Worm (Caenorhabditis elegans): ENCODE data around the gene dsl-7.
A peak's percentile ranks its signal among the peaks of the same experiment; 100 is the strongest.
"Not testable (repeated sequence)": the region's sequence is repeated elsewhere in the genome, so short reads cannot be mapped to it uniquely, and the experiment has no call there.

The dsl-7 gene

DNA sequence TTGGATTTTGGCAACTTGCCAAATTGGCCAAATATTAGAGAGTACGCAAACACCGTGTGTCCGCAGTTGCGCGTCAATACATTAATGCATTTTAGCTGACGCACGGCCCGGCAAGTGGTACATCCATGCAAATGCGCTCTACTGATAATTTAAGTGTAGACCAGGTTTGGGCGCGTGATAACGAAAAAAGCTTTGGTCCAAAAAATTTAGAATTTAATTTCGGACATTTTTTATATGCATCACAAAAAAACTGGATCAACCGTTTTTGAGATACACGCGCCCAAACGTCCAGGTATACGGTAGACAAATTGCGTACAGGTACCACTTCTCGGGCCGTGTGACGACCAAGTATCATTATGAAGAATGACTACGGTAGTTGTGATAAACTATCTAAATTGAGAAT lies 25.0 kb upstream of the dsl-7 start, which contains the start of gene R186.8:
R186.8 (minus strand) TSS at position 58 of the 403 bp plus-strand sequence.
- TF ChIP-seq ztf-28 (GFP tag; IDR thresholded peaks at IDR 0.05): 0 out of 2 replicates have a peak, but pooled peaks have one; percentile 18
- TF ChIP-seq snpc-4 (GFP tag; optimal IDR thresholded peaks at IDR 0.05): not testable (repeated sequence)
- peak in 2 of 4 experiments; percentile 58 to 64 for TF ChIP-seq snpc-4 (tag; optimal IDR thresholded peaks at IDR 0.05)
- TF ChIP-seq rcor-1 (GFP tag; IDR thresholded peaks at IDR 0.05): peak; percentile 81
- peak; percentile 57; the same call in 1 of the 2 replicates for TF ChIP-seq egrh-3 (GFP tag; IDR thresholded peaks at IDR 0.05)
- 0 out of 2 replicates have a peak, but pooled peaks have one; percentile 49 for TF ChIP-seq egl-44 (GFP tag; IDR thresholded peaks at IDR 0.05)
- TF ChIP-seq madf-10 (tag; optimal IDR thresholded peaks at IDR 0.05): peak; percentile 15
- TF ChIP-seq tbp1 (GFP tag; optimal IDR thresholded peaks at IDR 0.05): peak; percentile 60
- TF ChIP-seq B0019.2 (GFP tag; conservative IDR thresholded peaks at IDR 0.05): peak; percentile 63; the same call in 1 of the 2 replicates
- TF ChIP-seq B0261.1 (tag; optimal IDR thresholded peaks at IDR 0.05): peak; percentile 8
- peak; percentile 70 for TF ChIP-seq F33H1.4 (GFP tag; IDR thresholded peaks at IDR 0.05)
- peak; percentile 89 for TF ChIP-seq pbrm-1 (GFP tag; IDR thresholded peaks at IDR 0.05)
- TF ChIP-seq attf-6 (GFP tag; IDR thresholded peaks at IDR 0.05): peak; percentile 29; the same call in 1 of the 2 replicates
- TF ChIP-seq dpl-1 (GFP tag; optimal IDR thresholded peaks at IDR 0.05): peak; percentile 19
- peak; percentile 91 for TF ChIP-seq K11D2.4 (GFP tag; IDR thresholded peaks at IDR 0.05)
- peak; percentile 68; the same call in 1 of the 2 replicates for TF ChIP-seq lin-26 (GFP tag; IDR thresholded peaks at IDR 0.05)
- peak; percentile 76; the same call in 1 of the 2 replicates for TF ChIP-seq B0336.3 (GFP tag; IDR thresholded peaks at IDR 0.05)
- TF ChIP-seq attf-5 (GFP tag; optimal IDR thresholded peaks at IDR 0.05): peak; percentile 92
- TF ChIP-seq attf-3 (GFP tag; conservative IDR thresholded peaks at IDR 0.05): peak; percentile 88
- 0 out of 2 replicates have a peak, but pooled peaks have one; percentile 56 for TF ChIP-seq egl-18 (GFP tag; IDR thresholded peaks at IDR 0.05)
- peak; percentile 67 for TF ChIP-seq K12H6.12 (tag; optimal IDR thresholded peaks at IDR 0.05)
- peak; percentile 79 for TF ChIP-seq D2030.7 (GFP tag; IDR thresholded peaks at IDR 0.05)
- peak; percentile 71 for TF ChIP-seq ztf-26 (tag; optimal IDR thresholded peaks at IDR 0.05)
- peak; percentile 68; the same call in 1 of the 2 replicates for TF ChIP-seq Y67H2A.10 (GFP tag; conservative IDR thresholded peaks at IDR 0.05)
- peak; percentile 68 for TF ChIP-seq madf-6 (GFP tag; IDR thresholded peaks at IDR 0.05)
- TF ChIP-seq let-607 (tag; optimal IDR thresholded peaks at IDR 0.05): peak; percentile 91 to 94
- peak; percentile 89 for TF ChIP-seq ceh-91 (GFP tag; IDR thresholded peaks at IDR 0.05)
- TF ChIP-seq Y95B8A.8 (GFP tag; IDR thresholded peaks at IDR 0.05): peak; percentile 66; the same call in 1 of the 2 replicates
- TF ChIP-seq lsl-1 (GFP tag; optimal IDR thresholded peaks at IDR 0.05): peak; percentile 76
- 0 out of 2 replicates have a peak, but pooled peaks have one; percentile 70 for TF ChIP-seq F37B4.10 (GFP tag; IDR thresholded peaks at IDR 0.05)
- peak; percentile 28; the same call in 1 of the 2 replicates for TF ChIP-seq madf-8 (GFP tag; conservative IDR thresholded peaks at IDR 0.05)
- TF ChIP-seq nfyb-1 (GFP tag; IDR thresholded peaks at IDR 0.05): peak; percentile 86
- 0 out of 2 replicates have a peak, but pooled peaks have one; percentile 32 for TF ChIP-seq lir-1 (GFP tag; conservative IDR thresholded peaks at IDR 0.05)
- TF ChIP-seq madf-3 (GFP tag; IDR thresholded peaks at IDR 0.05): peak; percentile 78; the same call in 1 of the 2 replicates
- peak; percentile 92 for TF ChIP-seq hmg-1.2 (GFP tag; IDR thresholded peaks at IDR 0.05)
- peak; percentile 72 for TF ChIP-seq ztf-18 (tag; optimal IDR thresholded peaks at IDR 0.05)
- TF ChIP-seq nhr-80 (tag; optimal IDR thresholded peaks at IDR 0.05): peak; percentile 68
- TF ChIP-seq tlf-1 (GFP tag; optimal IDR thresholded peaks at IDR 0.05): peak; percentile 57
- TF ChIP-seq Y53G8AR.9 (GFP tag; conservative IDR thresholded peaks at IDR 0.05): peak; percentile 70
- peak; percentile 16 for TF ChIP-seq nhr-90 (tag; optimal IDR thresholded peaks at IDR 0.05)
- 0 out of 2 replicates have a peak, but pooled peaks have one; percentile 7 for TF ChIP-seq ztf-6 (GFP tag; IDR thresholded peaks at IDR 0.05)
- peak; percentile 72 for TF ChIP-seq ceh-100 (GFP tag; IDR thresholded peaks at IDR 0.05)
- TF ChIP-seq lin-40 (tag; optimal IDR thresholded peaks at IDR 0.05): peak; percentile 83
- TF ChIP-seq mcd-1 (GFP tag; IDR thresholded peaks at IDR 0.05): peak; percentile 98
- peak; percentile 78 for TF ChIP-seq ekl-4 (GFP tag; IDR thresholded peaks at IDR 0.05)
- peak; percentile 97 for TF ChIP-seq dox-1 (GFP tag; IDR thresholded peaks at IDR 0.05)
- peak; percentile 23 for TF ChIP-seq ztf-3 (GFP tag; optimal IDR thresholded peaks at IDR 0.05)
- TF ChIP-seq lin-54 (GFP tag; optimal IDR thresholded peaks at IDR 0.05): peak; percentile 66

Measured in whole organism, young adult.